Fruit fly (Drosophila melanogaster) whole organism, pupa: Measurements from ENCODE around the gene Ccp84Af.

Experiments
- CG10348 ChIP-seq: fragments of 200-800 bp; sonication (Bioruptor generic); IDR thresholded peaks from 2 replicates; pipeline ENCODE4 v1.3.6; 2022; ENCODE audit warnings: missing biosample characterization, missing genetic modification characterization
- CG14655 ChIP-seq: fragments of 200-800 bp; sonication (Bioruptor generic); optimal IDR thresholded peaks from 3 replicates; lab custom pipeline; 2017; ENCODE audit warnings: mild to moderate bottlenecking, missing biosample characterization, missing genetic modification reagents, missing genetic modification characterization
- CG4496 ChIP-seq: fragments of 200-800 bp; sonication (Bioruptor generic); IDR thresholded peaks from 3 replicates; pipeline ENCODE4 v1.3.6; 2022; ENCODE audit warnings: missing biosample characterization, missing genetic modification characterization
- CG8159 ChIP-seq: fragments of 200-800 bp; sonication (Bioruptor generic); optimal IDR thresholded peaks from 3 replicates; lab custom pipeline; 2018; ENCODE audit warnings: missing biosample characterization, mild to moderate bottlenecking, missing genetic modification characterization, moderate library complexity
- CG8301 ChIP-seq: fragments of 200-800 bp; sonication (Bioruptor generic); optimal IDR thresholded peaks from 2 replicates; lab custom pipeline; 2018; ENCODE audit warnings: missing biosample characterization, mild to moderate bottlenecking, missing genetic modification characterization
- EcR ChIP-seq: fragments of 200-800 bp; sonication (Bioruptor generic); optimal IDR thresholded peaks from 3 replicates; lab custom pipeline; 2019; ENCODE audit warnings: missing biosample characterization, missing genetic modification characterization, mild to moderate bottlenecking, moderate library complexity, missing genetic modification reagents
- Ets98B ChIP-seq: fragments of 200-800 bp; sonication (Bioruptor generic); IDR thresholded peaks from 2 replicates; pipeline ENCODE4 v1.3.6; 2022; ENCODE audit warnings: missing biosample characterization, missing genetic modification characterization
- Pif1B ChIP-seq: fragments of 200-800 bp; sonication (Bioruptor generic); optimal IDR thresholded peaks from 3 replicates; lab custom pipeline; 2016; ENCODE audit warnings: missing biosample characterization, missing genetic modification characterization
- Snoo ChIP-seq: fragments of 200-800 bp; sonication (Bioruptor generic); optimal IDR thresholded peaks from 3 replicates; lab custom pipeline; 2017; ENCODE audit warnings: missing biosample characterization, mild to moderate bottlenecking, missing genetic modification characterization, inconsistent platforms
- fd96Ca ChIP-seq: fragments of 200-800 bp; sonication (Bioruptor generic); IDR thresholded peaks from 3 replicates; pipeline ENCODE4 v1.3.6; 2022; ENCODE audit warnings: missing biosample characterization, missing genetic modification characterization
- rn ChIP-seq: fragments of 200-800 bp; sonication (Bioruptor generic); IDR thresholded peaks from 2 replicates; pipeline ENCODE4 v1.3.6; 2022; ENCODE audit warnings: missing biosample characterization, missing genetic modification characterization

DNA sequence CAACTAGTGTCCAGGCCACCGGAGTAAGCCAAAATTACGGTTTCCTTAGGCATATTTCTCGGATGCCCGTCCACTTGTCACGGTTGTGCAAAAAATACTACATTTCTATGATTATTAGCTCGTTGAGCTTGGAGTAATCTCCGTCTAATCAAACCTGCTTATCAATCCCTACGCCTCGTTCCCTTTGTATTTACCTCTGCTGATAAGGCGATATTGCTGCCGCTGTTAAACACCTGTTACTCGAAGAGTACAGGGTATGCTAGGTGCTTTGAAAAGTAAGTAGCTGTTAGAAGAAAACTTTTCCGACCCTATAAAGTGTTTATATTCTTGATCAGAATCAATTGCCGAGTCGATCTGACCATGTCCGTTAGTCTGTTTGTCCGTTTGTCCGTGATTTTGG is 45.7 kb downstream of the Ccp84Af start, which contains the start of gene Ass:
- TF ChIP-seq CG8301 (tag; lab: Kevin White, UChicago) = no peak
- TF ChIP-seq Snoo = no peak
- no peak for TF ChIP-seq rn (GFP tag; lab: Robert Waterston, UW)
- TF ChIP-seq EcR (GFP tag; lab: Kevin White, UChicago) = no peak
- no peak for TF ChIP-seq Pif1B (GFP tag; lab: Kevin White, UChicago)
- no peak for TF ChIP-seq fd96Ca (GFP tag; lab: Robert Waterston, UW)
- TF ChIP-seq CG14655 (GFP tag; lab: Kevin White, UChicago) = no peak
- TF ChIP-seq CG10348 (GFP tag; lab: Robert Waterston, UW) = no peak
- no peak for TF ChIP-seq Ets98B (GFP tag; lab: Robert Waterston, UW)
- TF ChIP-seq CG4496 = no peak
- TF ChIP-seq CG8159 (tag; lab: Kevin White, UChicago) = no peak
